Worm (Caenorhabditis elegans) whole organism, L2 larva: ENCODE data around the gene R151.8.

Source experiments
- C34F6.9 ChIP-seq: fragments of 150-350 bp; optimal IDR thresholded peaks from 2 replicates; lab custom pipeline; 2014; ENCODE audit warnings: missing biosample characterization, missing genetic modification characterization
- F13H6.1 ChIP-seq: sonication (generic microtip); optimal IDR thresholded peaks from 2 replicates; lab custom pipeline; 2016; ENCODE audit warnings: missing genetic modification characterization, missing compliant biosample characterization
- R02D3.7 ChIP-seq: fragments of 150-350 bp; optimal IDR thresholded peaks from 2 replicates; lab custom pipeline; 2014; ENCODE audit warnings: missing biosample characterization, missing genetic modification characterization
- Y55F3AM.14 ChIP-seq: fragments of 200-800 bp; sonication (Bioruptor generic); optimal IDR thresholded peaks from 2 replicates; lab custom pipeline; 2018; ENCODE audit warnings: mild to moderate bottlenecking, missing genetic modification characterization, missing compliant biosample characterization
- ZK546.5 ChIP-seq: sonication (generic microtip); optimal IDR thresholded peaks from 2 replicates; lab custom pipeline; 2017; ENCODE audit warnings: missing biosample characterization, missing genetic modification characterization
- alr-1 ChIP-seq: fragments of 150-350 bp; optimal IDR thresholded peaks from 2 replicates; lab custom pipeline; 2014; ENCODE audit warnings: missing biosample characterization, missing genetic modification characterization
- aly-2 ChIP-seq: fragments of 150-350 bp; optimal IDR thresholded peaks from 2 replicates; lab custom pipeline; 2014; ENCODE audit warnings: missing biosample characterization, missing genetic modification characterization
- ama-1 ChIP-seq: fragments of 150-350 bp; optimal IDR thresholded peaks from 2 replicates; lab custom pipeline; 2018; ENCODE audit warnings: inconsistent platforms
- blmp-1 ChIP-seq: sonication (generic microtip); optimal IDR thresholded peaks from 2 replicates; lab custom pipeline; 2017; ENCODE audit warnings: missing genetic modification characterization, mild to moderate bottlenecking, missing compliant biosample characterization, antibody characterized with exemption, moderate library complexity; ENCODE audit not compliant: insufficient read depth
- ceh-16 ChIP-seq: fragments of 150-350 bp; optimal IDR thresholded peaks from 2 replicates; lab custom pipeline; 2014; ENCODE audit warnings: missing biosample characterization, missing genetic modification characterization
- ceh-82 ChIP-seq: fragments of 150-350 bp; optimal IDR thresholded peaks from 2 replicates; lab custom pipeline; 2014; ENCODE audit warnings: missing biosample characterization, missing genetic modification characterization
- crh-2 ChIP-seq: sonication (generic microtip); optimal IDR thresholded peaks from 2 replicates; lab custom pipeline; 2017; ENCODE audit warnings: missing biosample characterization, missing genetic modification characterization
- dmd-4 ChIP-seq: sonication (generic microtip); optimal IDR thresholded peaks from 2 replicates; lab custom pipeline; 2017; ENCODE audit warnings: missing biosample characterization, missing genetic modification characterization
- egl-27 ChIP-seq: sonication (generic microtip); optimal IDR thresholded peaks from 3 replicates; lab custom pipeline; 2017; ENCODE audit warnings: missing biosample characterization, missing genetic modification reagents, missing genetic modification characterization
- elt-1 ChIP-seq: fragments of 150-350 bp; optimal IDR thresholded peaks from 2 replicates; lab custom pipeline; 2014; ENCODE audit warnings: missing biosample characterization, missing genetic modification characterization
- elt-3 ChIP-seq: sonication (generic microtip); optimal IDR thresholded peaks from 2 replicates; lab custom pipeline; 2017; ENCODE audit warnings: missing biosample characterization, missing genetic modification characterization
- fos-1 ChIP-seq: fragments of 150-350 bp; optimal IDR thresholded peaks from 2 replicates; lab custom pipeline; 2014; ENCODE audit warnings: missing biosample characterization, missing genetic modification characterization
- gmeb-1 ChIP-seq: fragments of 150-350 bp; optimal IDR thresholded peaks from 2 replicates; lab custom pipeline; 2014; ENCODE audit warnings: missing biosample characterization, missing genetic modification characterization
- lin-11 ChIP-seq: fragments of 150-350 bp; sonication (generic microtip); optimal IDR thresholded peaks from 2 replicates; lab custom pipeline; 2014; ENCODE audit warnings: missing biosample characterization, missing genetic modification characterization, inconsistent platforms, mixed read lengths
- lin-13 ChIP-seq: fragments of 150-350 bp; optimal IDR thresholded peaks from 2 replicates; lab custom pipeline; 2014; ENCODE audit warnings: missing biosample characterization, missing genetic modification reagents, missing genetic modification characterization
- lin-39 ChIP-seq: fragments of 150-350 bp; optimal IDR thresholded peaks from 2 replicates; lab custom pipeline; 2014; ENCODE audit warnings: missing biosample characterization, missing genetic modification reagents, missing genetic modification characterization
- lsy-2 ChIP-seq, 2 experiments: fragments of 150-350 bp in 1 of 2; sonication (generic microtip) in 1 of 2; optimal IDR thresholded peaks; 2 replicates each; lab custom pipeline; 2014 to 2017; ENCODE audit warnings: missing biosample characterization in 2 of 2, missing genetic modification characterization in 2 of 2
- mab-5 ChIP-seq: fragments of 150-350 bp; optimal IDR thresholded peaks from 2 replicates; lab custom pipeline; 2014; ENCODE audit warnings: missing biosample characterization, missing genetic modification characterization
- mbf-1 ChIP-seq: sonication (generic microtip); optimal IDR thresholded peaks from 2 replicates; lab custom pipeline; 2017; ENCODE audit warnings: missing biosample characterization, missing genetic modification characterization
- mdl-1 ChIP-seq, 2 experiments: fragments of 150-350 bp in 1 of 2; sonication (generic microtip) in 1 of 2; optimal IDR thresholded peaks; 2 replicates each; lab custom pipeline; 2017; ENCODE audit warnings: missing biosample characterization in 2 of 2, missing genetic modification characterization in 2 of 2
- nhr-10 ChIP-seq: sonication (generic microtip); optimal IDR thresholded peaks from 2 replicates; lab custom pipeline; 2017; ENCODE audit warnings: missing biosample characterization, missing genetic modification characterization
- nhr-11 ChIP-seq: fragments of 150-350 bp; optimal IDR thresholded peaks from 2 replicates; lab custom pipeline; 2014; ENCODE audit warnings: missing biosample characterization, missing genetic modification characterization
- nhr-12 ChIP-seq: fragments of 150-350 bp; optimal IDR thresholded peaks from 2 replicates; lab custom pipeline; 2014; ENCODE audit warnings: missing biosample characterization, missing genetic modification characterization
- nhr-129 ChIP-seq: fragments of 150-350 bp; optimal IDR thresholded peaks from 2 replicates; lab custom pipeline; 2014; ENCODE audit warnings: missing biosample characterization, missing genetic modification characterization
- nhr-21 ChIP-seq: fragments of 150-350 bp; optimal IDR thresholded peaks from 2 replicates; lab custom pipeline; 2014; ENCODE audit warnings: missing biosample characterization, missing genetic modification characterization
- nhr-23 ChIP-seq: fragments of 150-350 bp; optimal IDR thresholded peaks from 2 replicates; lab custom pipeline; 2014; ENCODE audit warnings: missing biosample characterization, missing genetic modification reagents, missing genetic modification characterization
- nhr-237 ChIP-seq: fragments of 150-350 bp; optimal IDR thresholded peaks from 2 replicates; lab custom pipeline; 2014; ENCODE audit warnings: missing biosample characterization, missing genetic modification characterization
- nhr-25 ChIP-seq: fragments of 150-350 bp; sonication (generic microtip); optimal IDR thresholded peaks from 3 replicates; lab custom pipeline; 2014; ENCODE audit warnings: missing biosample characterization, missing genetic modification characterization
- nhr-6 ChIP-seq: fragments of 150-350 bp; optimal IDR thresholded peaks from 2 replicates; lab custom pipeline; 2014; ENCODE audit warnings: missing biosample characterization, missing genetic modification characterization
- nhr-77 ChIP-seq: fragments of 150-350 bp; optimal IDR thresholded peaks from 2 replicates; lab custom pipeline; 2014; ENCODE audit warnings: missing biosample characterization, missing genetic modification characterization
- peb-1 ChIP-seq: fragments of 150-350 bp; optimal IDR thresholded peaks from 2 replicates; lab custom pipeline; 2014; ENCODE audit warnings: missing biosample characterization, missing genetic modification characterization
- sem-4 ChIP-seq: fragments of 150-350 bp; optimal IDR thresholded peaks from 2 replicates; lab custom pipeline; 2014; ENCODE audit warnings: missing biosample characterization, missing genetic modification reagents, missing genetic modification characterization
- skn-1 ChIP-seq: sonication (generic microtip); optimal IDR thresholded peaks from 2 replicates; lab custom pipeline; 2017; ENCODE audit warnings: missing biosample characterization, missing genetic modification characterization
- sma-3 ChIP-seq: sonication (generic microtip); optimal IDR thresholded peaks from 2 replicates; lab custom pipeline; 2016; ENCODE audit warnings: missing genetic modification reagents, missing genetic modification characterization, missing compliant biosample characterization
- snpc-4 ChIP-seq: fragments of 150-350 bp; optimal IDR thresholded peaks from 2 replicates; lab custom pipeline; 2014; ENCODE audit warnings: missing biosample characterization, missing genetic modification characterization
- unc-39 ChIP-seq: fragments of 150-350 bp; optimal IDR thresholded peaks from 2 replicates; lab custom pipeline; 2014; ENCODE audit warnings: missing biosample characterization, missing genetic modification characterization
- unc-55 ChIP-seq: fragments of 150-350 bp; sonication (generic microtip); optimal IDR thresholded peaks from 3 replicates; lab custom pipeline; 2014; ENCODE audit warnings: missing biosample characterization, missing genetic modification reagents, missing genetic modification characterization
- unc-62 ChIP-seq: fragments of 150-350 bp; optimal IDR thresholded peaks from 2 replicates; lab custom pipeline; 2014; ENCODE audit warnings: missing biosample characterization, missing genetic modification reagents, missing genetic modification characterization
- zag-1 ChIP-seq: fragments of 150-350 bp; optimal IDR thresholded peaks from 2 replicates; lab custom pipeline; 2014; ENCODE audit warnings: missing biosample characterization, missing genetic modification characterization
- ztf-1 ChIP-seq: fragments of 200-800 bp; sonication (Bioruptor generic); conservative IDR thresholded peaks from 2 replicates; pipeline ENCODE4 v1.3.6; 2022; ENCODE audit warnings: missing genetic modification characterization, missing compliant biosample characterization
- ztf-11 ChIP-seq: sonication (generic microtip); optimal IDR thresholded peaks from 2 replicates; lab custom pipeline; 2017; ENCODE audit warnings: missing biosample characterization, missing genetic modification characterization
- ztf-4 ChIP-seq: fragments of 150-350 bp; optimal IDR thresholded peaks from 2 replicates; lab custom pipeline; 2014; ENCODE audit warnings: missing biosample characterization, missing genetic modification characterization

R151.8 gene

ce11 chrIII:7210486-7210885, 19.1 kb downstream of the R151.8 start:
- TF ChIP-seq unc-55 (GFP tag; lab: Kevin White, UChicago) (peak; percentile 22), egl-27 (no peak)

DNA sequence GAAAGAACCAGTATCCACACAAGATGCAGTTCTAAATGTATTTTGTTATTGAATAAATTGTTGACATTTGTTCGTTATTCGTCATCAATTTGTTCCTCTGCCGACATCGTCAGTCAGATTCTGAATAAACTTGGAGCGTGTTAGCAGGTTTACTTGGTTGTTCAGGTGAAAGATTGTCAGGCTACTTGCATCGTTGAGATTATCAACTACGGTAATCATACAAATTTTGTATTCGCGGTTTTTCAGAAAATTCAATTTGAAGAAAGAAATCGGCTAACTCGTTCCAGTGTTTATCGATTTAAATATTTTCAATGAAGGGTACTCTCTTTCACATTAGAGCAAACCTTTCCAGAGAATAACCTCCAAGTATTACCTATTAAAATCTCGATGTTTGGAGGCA, 19.9 kb downstream of the R151.8 start, which contains the start of gene R151.2:
Gene R151.2 (plus strand): TSS at position 247 of the 400 bp plus-strand sequence.
- TF ChIP-seq egl-27 (no peak), nhr-21 (tag; lab: Kevin White, UChicago) (no peak), unc-39 (tag; lab: Kevin White, UChicago) (no peak), lin-13 (GFP tag; lab: Kevin White, UChicago) (no peak), sma-3 (no peak), nhr-129 (no peak), nhr-25 (tag; lab: Kevin White, UChicago) (no peak), peb-1 (tag; lab: Kevin White, UChicago) (no peak), crh-2 (tag; lab: Kevin White, UChicago) (no peak), ceh-16 (no peak), ama-1 (lab: Kevin White, UChicago) (no peak), lin-11 (no peak), Y55F3AM.14 (GFP tag; lab: Kevin White, UChicago) (no peak), zag-1 (tag; lab: Kevin White, UChicago) (no peak), mab-5 (no peak), elt-1 (no peak), lsy-2 (tag; optimal IDR thresholded peaks at IDR 0.05; lab: Kevin White, UChicago) (no peak), fos-1 (no peak), ztf-4 (tag; lab: Kevin White, UChicago) (no peak)

ce11 chrIII:7207903-7208497, 21.6 kb downstream of the R151.8 start, which contains the start of gene rpl-6:
Gene rpl-6 (plus strand): TSS chrIII:7208447.
- no peak for TF ChIP-seq nhr-237 (tag; lab: Kevin White, UChicago)
- no peak for TF ChIP-seq aly-2 (tag; lab: Kevin White, UChicago)
- peak; percentile 88 for TF ChIP-seq nhr-21 (tag; lab: Kevin White, UChicago)
- peak; percentile 72 for TF ChIP-seq blmp-1 (tag; lab: Kevin White, UChicago)
- TF ChIP-seq zag-1 (tag; lab: Kevin White, UChicago) = peak; percentile 70
- peak; percentile 93 for TF ChIP-seq lin-13 (GFP tag; lab: Kevin White, UChicago)
- peak; percentile 92 for TF ChIP-seq C34F6.9 (tag; lab: Kevin White, UChicago)
- peak; percentile 73 for TF ChIP-seq ztf-4 (tag; lab: Kevin White, UChicago)
- TF ChIP-seq sem-4 = peak; percentile 80
- no peak for TF ChIP-seq elt-3 (tag; lab: Kevin White, UChicago)
- no peak for TF ChIP-seq dmd-4 (tag; lab: Kevin White, UChicago)
- TF ChIP-seq mab-5 = peak; percentile 80
- TF ChIP-seq sma-3 = peak; percentile 91
- TF ChIP-seq ZK546.5 = peak; percentile 85
- peak; percentile 89 for TF ChIP-seq gmeb-1 (tag; lab: Kevin White, UChicago)
- peak; percentile 95 for TF ChIP-seq crh-2 (tag; lab: Kevin White, UChicago)
- peak; percentile 99 for TF ChIP-seq unc-55 (GFP tag; lab: Kevin White, UChicago)
- peak; percentile 77 for TF ChIP-seq fos-1
- TF ChIP-seq nhr-6 (tag; lab: Kevin White, UChicago) = peak; percentile 58
- TF ChIP-seq skn-1 (tag; lab: Kevin White, UChicago) = peak; percentile 5
- TF ChIP-seq unc-62 (GFP tag; lab: Kevin White, UChicago) = no peak
- no peak for TF ChIP-seq nhr-10 (tag; lab: Kevin White, UChicago)
- peak; percentile 17 for TF ChIP-seq ceh-16
- TF ChIP-seq alr-1 (tag; lab: Kevin White, UChicago) = no peak
- TF ChIP-seq nhr-77 = peak; percentile 50
- no peak for TF ChIP-seq Y55F3AM.14 (GFP tag; lab: Kevin White, UChicago)
- peak; percentile 41 for TF ChIP-seq ama-1 (lab: Kevin White, UChicago)
- peak; percentile 47 for TF ChIP-seq snpc-4
- no peak for TF ChIP-seq elt-1
- no peak for TF ChIP-seq ztf-1 (GFP tag; lab: Robert Waterston, UW)
- peak; percentile 98 to 100 for TF ChIP-seq lsy-2 (tag; optimal IDR thresholded peaks at IDR 0.05; lab: Kevin White, UChicago)
- TF ChIP-seq nhr-25 (tag; lab: Kevin White, UChicago) = peak; percentile 89
- peak; percentile 77 for TF ChIP-seq F13H6.1 (tag; lab: Kevin White, UChicago)
- TF ChIP-seq egl-27 = peak; percentile 76
- no peak for TF ChIP-seq unc-39 (tag; lab: Kevin White, UChicago)
- peak; percentile 90 for TF ChIP-seq nhr-129
- no peak for TF ChIP-seq lin-39 (tag; lab: Kevin White, UChicago)
- no peak for TF ChIP-seq ztf-11 (tag; lab: Kevin White, UChicago)
- TF ChIP-seq ceh-82 (tag; lab: Kevin White, UChicago) = peak; percentile 25
- TF ChIP-seq nhr-12 = no peak
- peak in 1 of 2 experiments; percentile 68 for TF ChIP-seq mdl-1 (tag; optimal IDR thresholded peaks at IDR 0.05; lab: Kevin White, UChicago)
- peak; percentile 94 for TF ChIP-seq lin-11
- TF ChIP-seq mbf-1 (tag; lab: Kevin White, UChicago) = no peak
- no peak for TF ChIP-seq nhr-23 (tag; lab: Kevin White, UChicago)
- no peak for TF ChIP-seq peb-1 (tag; lab: Kevin White, UChicago)
- peak; percentile 28 for TF ChIP-seq R02D3.7 (tag; lab: Kevin White, UChicago)
- TF ChIP-seq nhr-11 (tag; lab: Kevin White, UChicago) = no peak
